Fruit fly (Drosophila melanogaster): Measurements from ENCODE around the gene wcy.
A peak's percentile ranks its signal among the peaks of the same experiment; 100 is the strongest.

wcy gene

DNA sequence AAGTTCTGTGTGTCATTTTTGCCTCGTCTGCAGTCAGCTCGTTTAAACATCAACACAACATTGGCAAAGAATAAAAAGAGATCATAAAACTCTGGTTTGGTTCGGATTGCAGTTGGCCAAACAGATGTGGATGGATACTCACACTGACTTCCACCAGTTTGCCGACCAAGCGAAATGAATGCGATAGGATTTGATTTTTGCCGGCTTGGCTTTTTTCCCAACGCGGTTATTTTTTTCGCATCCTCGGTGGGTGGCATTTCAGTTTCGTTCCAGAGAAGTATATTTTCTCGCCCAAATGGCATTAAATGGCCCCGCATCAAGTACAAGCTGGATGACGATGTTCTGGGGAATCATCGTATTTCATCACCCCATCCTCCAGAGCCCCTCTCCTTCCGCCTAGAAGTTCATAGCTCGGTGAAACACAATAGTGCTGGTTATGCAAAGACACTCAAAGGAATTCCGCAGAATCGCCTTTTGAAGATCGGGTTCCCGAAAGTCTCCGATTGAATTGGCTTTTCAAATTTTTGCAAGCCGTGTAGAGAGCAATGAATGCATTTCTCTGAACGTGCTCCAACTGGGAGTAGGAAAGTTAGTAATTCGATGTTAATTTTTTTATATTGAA lies 33.0 kb upstream of the wcy start:
- TF ChIP-seq psq (GFP tag; optimal IDR thresholded peaks at IDR 0.05) (no peak), lola (GFP tag; optimal IDR thresholded peaks at IDR 0.05) (no peak), brk (GFP tag; optimal IDR thresholded peaks at IDR 0.05) (no peak), Dif (GFP tag; optimal IDR thresholded peaks at IDR 0.05; ENCODE audit: partially characterized antibody) (no peak), dl (GFP tag; optimal IDR thresholded peaks at IDR 0.05; ENCODE audit: insufficient read depth in 1 of 2, partially characterized antibody in 2 of 2) (no peak), CrebA (GFP tag; optimal IDR thresholded peaks at IDR 0.05; ENCODE audit: borderline replicate concordance) (no peak), Myc (optimal IDR thresholded peaks at IDR 0.05) (no peak), h (GFP tag; optimal IDR thresholded peaks at IDR 0.05) (no peak), Dfd (GFP tag; optimal IDR thresholded peaks at IDR 0.05) (no peak), usp (GFP tag; optimal IDR thresholded peaks at IDR 0.05) (no peak), dmrt93B (GFP tag; optimal IDR thresholded peaks at IDR 0.05) (no peak), OdsH (GFP tag; optimal IDR thresholded peaks at IDR 0.05) (no peak), dsf (GFP tag; optimal IDR thresholded peaks at IDR 0.05; ENCODE audit: borderline replicate concordance) (no peak), Rel (GFP tag; optimal IDR thresholded peaks at IDR 0.05) (no peak), Rel (tag; optimal IDR thresholded peaks at IDR 0.05) (no peak), Hr83 (GFP tag; optimal IDR thresholded peaks at IDR 0.05; ENCODE audit: poor library complexity, severe bottlenecking) (no peak), Hnf4 (GFP tag; optimal IDR thresholded peaks at IDR 0.05) (no peak)

DNA sequence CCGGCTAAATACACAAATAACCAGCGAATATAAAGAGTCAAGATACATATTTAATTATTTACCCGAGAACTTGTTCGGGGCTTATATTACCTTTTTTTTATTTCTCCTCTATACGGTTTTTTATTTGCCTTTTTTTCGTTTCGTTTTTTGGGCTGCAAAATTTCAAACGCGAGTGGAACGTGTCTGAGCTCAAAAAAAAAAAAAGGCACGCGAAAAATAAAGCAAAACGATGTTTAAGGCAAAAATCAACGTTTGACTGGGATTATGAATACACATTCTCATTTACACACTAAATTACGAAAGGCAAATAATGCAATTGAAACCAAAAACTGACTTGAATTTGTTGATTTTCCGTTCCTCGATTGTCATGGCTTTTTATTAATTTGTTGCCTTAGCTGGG lies 32.0 kb upstream of the wcy start:
- TF ChIP-seq jim (GFP tag; optimal IDR thresholded peaks at IDR 0.05) (peak; percentile 36), Dfd (GFP tag; optimal IDR thresholded peaks at IDR 0.05) (no peak), Rel (GFP tag; optimal IDR thresholded peaks at IDR 0.05) (peak; percentile 20), Rel (tag; optimal IDR thresholded peaks at IDR 0.05) (no peak), Sp1 (GFP tag; optimal IDR thresholded peaks at IDR 0.05) (peak; percentile 64), CrebA (GFP tag; optimal IDR thresholded peaks at IDR 0.05; ENCODE audit: borderline replicate concordance) (peak; percentile 46)

DNA sequence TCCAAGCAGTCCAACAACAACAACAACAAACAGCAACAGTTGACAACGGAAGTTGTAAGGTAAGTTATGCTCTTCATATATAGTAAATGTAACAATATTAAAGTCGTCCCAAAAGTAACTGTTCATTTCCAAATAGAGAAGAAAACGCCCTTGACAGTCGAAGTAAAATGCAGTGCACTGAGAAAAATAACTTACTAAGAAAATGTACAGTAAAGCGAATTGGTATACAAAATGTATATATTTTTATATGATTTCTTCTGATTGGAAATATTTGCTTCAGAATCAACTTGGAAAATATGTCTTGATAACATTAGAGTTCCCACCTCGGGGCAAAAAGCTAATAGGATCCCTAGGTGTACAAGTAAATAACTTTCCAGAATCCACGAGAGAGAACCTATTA lies 30.3 kb upstream of the wcy start:
- TF ChIP-seq Abd-B (GFP tag; optimal IDR thresholded peaks at IDR 0.05) (no peak), CG32264 (GFP tag; optimal IDR thresholded peaks at IDR 0.05) (no peak), pan (optimal IDR thresholded peaks at IDR 0.05) (no peak), Jra (GFP tag; optimal IDR thresholded peaks at IDR 0.05) (no peak), Myc (optimal IDR thresholded peaks at IDR 0.05) (no peak), OdsH (GFP tag; optimal IDR thresholded peaks at IDR 0.05) (no peak), dsf (GFP tag; optimal IDR thresholded peaks at IDR 0.05; ENCODE audit: borderline replicate concordance) (no peak), dl (GFP tag; optimal IDR thresholded peaks at IDR 0.05; ENCODE audit: insufficient read depth in 1 of 2, partially characterized antibody in 2 of 2) (no peak), Hnf4 (GFP tag; optimal IDR thresholded peaks at IDR 0.05) (no peak), Rel (GFP tag; optimal IDR thresholded peaks at IDR 0.05) (no peak), Rel (tag; optimal IDR thresholded peaks at IDR 0.05) (no peak), psq (GFP tag; optimal IDR thresholded peaks at IDR 0.05) (no peak), dmrt93B (GFP tag; optimal IDR thresholded peaks at IDR 0.05) (no peak), Mio (GFP tag; optimal IDR thresholded peaks at IDR 0.05) (no peak), CrebA (GFP tag; optimal IDR thresholded peaks at IDR 0.05; ENCODE audit: borderline replicate concordance) (no peak), ey (GFP tag; optimal IDR thresholded peaks at IDR 0.05) (no peak), tai (GFP tag; optimal IDR thresholded peaks at IDR 0.05) (no peak)

DNA sequence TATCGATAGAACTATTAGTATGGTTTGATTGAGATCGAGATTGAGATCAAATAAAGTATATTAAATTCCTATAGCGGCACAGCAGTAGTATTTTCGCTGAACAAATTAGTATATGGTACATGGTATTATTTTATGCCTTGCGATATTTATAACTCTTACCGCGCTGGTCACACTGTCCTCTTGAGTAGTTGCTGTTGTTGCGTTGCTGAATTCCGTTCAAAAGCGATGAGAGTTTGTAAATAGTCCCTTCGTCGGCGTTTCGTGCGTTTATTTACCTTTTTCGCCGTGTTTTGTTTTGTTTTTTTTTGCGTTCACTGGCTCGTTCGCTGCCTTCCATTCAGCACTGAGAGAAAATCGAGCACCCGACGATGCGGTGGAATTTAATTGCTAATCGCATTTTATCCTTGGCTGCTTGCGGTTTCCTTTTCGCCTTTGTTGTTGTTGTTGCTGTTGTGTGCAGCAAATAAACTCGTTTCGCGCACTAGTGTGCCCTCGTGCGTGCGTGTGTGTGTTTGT lies 29.8 kb upstream of the wcy start, which contains the start of gene CG5004:
CG5004 (plus strand) TSS at position 182 of the 516 bp plus-strand sequence.
- TF ChIP-seq dmrt93B (GFP tag; optimal IDR thresholded peaks at IDR 0.05) (no peak), jim (GFP tag; optimal IDR thresholded peaks at IDR 0.05) (no peak), fru (GFP tag; optimal IDR thresholded peaks at IDR 0.05) (peak; percentile 8), Vsx2 (GFP tag; optimal IDR thresholded peaks at IDR 0.05; ENCODE audit: partially characterized antibody) (no peak), dl (GFP tag; optimal IDR thresholded peaks at IDR 0.05; ENCODE audit: insufficient read depth in 1 of 2, partially characterized antibody in 2 of 2) (no peak), CG9705 (GFP tag; optimal IDR thresholded peaks at IDR 0.05) (no peak), rgr (GFP tag; optimal IDR thresholded peaks at IDR 0.05) (peak; percentile 6), Dfd (GFP tag; optimal IDR thresholded peaks at IDR 0.05) (no peak), sv (GFP tag; optimal IDR thresholded peaks at IDR 0.05) (no peak), brk (GFP tag; optimal IDR thresholded peaks at IDR 0.05) (peak; percentile 12), foxo (GFP tag; optimal IDR thresholded peaks at IDR 0.05) (no peak), OdsH (GFP tag; optimal IDR thresholded peaks at IDR 0.05) (peak; percentile 27), Sp1 (GFP tag; optimal IDR thresholded peaks at IDR 0.05) (peak; percentile 25), GATAd (GFP tag; optimal IDR thresholded peaks at IDR 0.05) (no peak), pan (optimal IDR thresholded peaks at IDR 0.05) (no peak), N (GFP tag; optimal IDR thresholded peaks at IDR 0.05) (no peak), Jra (GFP tag; optimal IDR thresholded peaks at IDR 0.05) (peak; percentile 11)
